Worm (Caenorhabditis elegans): ENCODE measurements around the gene fbxb-51.
A peak's percentile ranks its signal among the peaks of the same experiment; 100 is the strongest.

Gene fbxb-51

ce11 chrII:1579886-1580285 lies 29.4 kb downstream of the fbxb-51 start, which contains the start of gene math-38:
Gene math-38 (minus strand): TSS chrII:1579986.
- TF ChIP-seq egl-27 (tag; optimal IDR thresholded peaks at IDR 0.05) (no peak), ztf-4 (tag; optimal IDR thresholded peaks at IDR 0.05) (no peak), nhr-237 (tag; optimal IDR thresholded peaks at IDR 0.05) (no peak), nhr-85 (tag) (no peak), unc-98 (GFP tag; IDR thresholded peaks at IDR 0.05) (no peak), elt-2 (tag; optimal IDR thresholded peaks at IDR 0.05) (peak; percentile 22), ceh-63 (GFP tag; optimal IDR thresholded peaks at IDR 0.05) (no peak)

DNA sequence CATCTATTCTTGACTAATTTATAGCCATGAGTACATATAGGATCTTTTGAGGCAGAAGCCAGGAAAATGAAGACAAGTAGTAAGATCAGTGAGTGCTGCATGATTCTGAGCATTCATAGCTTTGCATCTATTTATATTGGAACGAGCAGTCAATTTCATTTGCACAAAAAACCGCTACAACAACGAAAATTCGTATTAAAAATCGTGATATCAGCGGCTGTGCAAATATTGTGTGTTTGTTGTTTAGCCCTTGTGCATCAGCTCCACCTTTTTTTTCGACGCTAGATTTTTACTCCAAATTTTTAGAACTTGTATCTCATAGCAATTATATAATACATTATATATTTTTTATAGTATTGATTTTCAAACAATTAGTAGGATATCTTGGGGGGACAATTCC lies 33.6 kb downstream of the fbxb-51 start, which contains the start of gene clec-21:
clec-21 (minus strand) TSS at position 101 of the 400 bp plus-strand sequence.
- TF ChIP-seq snu-23 (GFP tag; optimal IDR thresholded peaks at IDR 0.05) (no peak), fkh-4 (tag; optimal IDR thresholded peaks at IDR 0.05; ENCODE audit: borderline replicate concordance) (no peak), tlp-1 (tag; optimal IDR thresholded peaks at IDR 0.05) (no peak), ets-5 (GFP tag; IDR thresholded peaks at IDR 0.05) (no peak), lin-13 (GFP tag; optimal IDR thresholded peaks at IDR 0.05) (no peak), unc-30 (tag; optimal IDR thresholded peaks at IDR 0.05) (no peak), lsy-2 (tag; optimal IDR thresholded peaks at IDR 0.05) (no peak)

DNA sequence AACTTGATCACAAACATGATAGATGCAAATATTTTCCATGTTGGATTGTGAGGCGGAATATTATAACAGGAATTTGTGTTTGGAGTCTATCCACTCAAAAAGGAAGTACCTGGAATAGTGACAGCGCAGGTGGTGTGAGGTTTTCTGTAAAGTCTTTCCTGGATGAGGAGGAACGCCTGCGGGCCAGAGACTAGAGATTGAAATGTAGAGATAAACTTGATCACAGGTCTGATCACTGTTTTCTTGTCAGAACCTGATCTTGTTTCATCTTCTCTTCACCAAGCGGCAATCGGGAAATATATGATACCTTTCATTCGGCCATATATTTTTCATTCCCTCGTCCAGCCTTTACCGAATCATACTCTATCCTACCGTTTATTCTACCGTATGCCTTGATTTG lies 35.8 kb downstream of the fbxb-51 start, which contains the start of gene T07H3.8:
T07H3.8 (plus strand) TSS at position 301 of the 400 bp plus-strand sequence.
- no peak for TF ChIP-seq ceh-8 (GFP tag; optimal IDR thresholded peaks at IDR 0.05)
- no peak for TF ChIP-seq grh-1 (GFP tag; IDR thresholded peaks at IDR 0.05)
- no peak for TF ChIP-seq vab-15 (tag; optimal IDR thresholded peaks at IDR 0.05)
- no peak for TF ChIP-seq hlh-17 (GFP tag; optimal IDR thresholded peaks at IDR 0.05; ENCODE audit: borderline replicate concordance)
- TF ChIP-seq dpl-1 (GFP tag; optimal IDR thresholded peaks at IDR 0.05): no peak
- TF ChIP-seq nhr-12 (tag; optimal IDR thresholded peaks at IDR 0.05): no peak
- no peak for TF ChIP-seq pax-3 (tag; optimal IDR thresholded peaks at IDR 0.05)
- TF ChIP-seq unc-30 (tag; optimal IDR thresholded peaks at IDR 0.05): no peak
- TF ChIP-seq Y116A8C.19 (tag; optimal IDR thresholded peaks at IDR 0.05; ENCODE audit: borderline replicate concordance): no peak
- TF ChIP-seq aly-2 (tag; optimal IDR thresholded peaks at IDR 0.05): no peak
- no peak for TF ChIP-seq lin-39 (tag; optimal IDR thresholded peaks at IDR 0.05)
- TF ChIP-seq lir-3 (tag; optimal IDR thresholded peaks at IDR 0.05; ENCODE audit: poor library complexity): no peak
- TF ChIP-seq nhr-90 (tag; optimal IDR thresholded peaks at IDR 0.05; ENCODE audit: poor library complexity): no peak
- no peak for TF ChIP-seq C34B4.2 (tag; optimal IDR thresholded peaks at IDR 0.05)
- TF ChIP-seq C16A3.4 (tag; optimal IDR thresholded peaks at IDR 0.05): no peak

DNA sequence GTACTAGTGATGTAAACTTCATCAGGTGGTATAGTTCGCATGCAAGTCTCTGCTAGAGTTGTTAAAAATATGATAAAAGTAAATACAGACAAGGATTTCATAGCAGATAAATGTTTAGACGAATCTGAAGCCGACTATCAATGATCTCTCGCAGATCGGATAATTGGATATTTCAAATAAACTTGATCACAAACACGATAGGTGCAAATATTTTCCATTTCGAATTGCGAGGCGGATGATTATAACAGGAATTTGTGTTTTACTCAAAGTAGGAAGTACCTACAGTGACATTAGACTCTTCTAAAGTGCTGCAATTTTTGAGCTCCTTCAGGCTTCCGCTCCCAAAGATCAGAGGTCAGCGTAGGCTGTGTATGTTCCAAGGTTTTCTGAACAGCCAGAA lies 39.3 kb downstream of the fbxb-51 start, which contains the start of gene T07H3.7:
T07H3.7 (minus strand) TSS at position 101 of the 400 bp plus-strand sequence.
- TF ChIP-seq F16B12.6 (tag; optimal IDR thresholded peaks at IDR 0.05): no peak
- no peak for TF ChIP-seq nhr-71 (tag; optimal IDR thresholded peaks at IDR 0.05)

- TF ChIP-seq lsy-2 (tag; optimal IDR thresholded peaks at IDR 0.05) (no peak), fkh-8 (tag; optimal IDR thresholded peaks at IDR 0.05) (no peak), mef-2 (tag; optimal IDR thresholded peaks at IDR 0.05) (no peak), aly-2 (tag; optimal IDR thresholded peaks at IDR 0.05) (no peak), skn-1 (tag; optimal IDR thresholded peaks at IDR 0.05) (no peak), unc-30 (tag; optimal IDR thresholded peaks at IDR 0.05) (no peak), tlp-1 (tag; optimal IDR thresholded peaks at IDR 0.05) (no peak), lir-3 (tag; optimal IDR thresholded peaks at IDR 0.05; ENCODE audit: poor library complexity) (no peak), ets-5 (GFP tag; IDR thresholded peaks at IDR 0.05) (no peak)
Observed at ce11 chrII:1595137-1595536, 44.6 kb downstream of the fbxb-51 start, which contains the start of gene clec-20. Gene clec-20 (minus strand): TSS chrII:1595237.

Measured in whole organism, L1 larva.